Fruit fly (Drosophila melanogaster) whole organism, embryonic: ENCODE measurements around the gene CG7227.

Experiments
- Antp ChIP-seq: fragments of 200-800 bp; sonication (Bioruptor generic); optimal IDR thresholded peaks from 3 replicates; lab custom pipeline; 2016; ENCODE audit warnings: missing biosample characterization, missing genetic modification characterization
- Bdp1 ChIP-seq: fragments of 200-800 bp; sonication (Bioruptor generic); optimal IDR thresholded peaks from 3 replicates; lab custom pipeline; 2016; ENCODE audit warnings: missing biosample characterization, missing genetic modification characterization
- CG11456 ChIP-seq: fragments of 200-800 bp; sonication (Bioruptor generic); IDR thresholded peaks from 3 replicates; pipeline ENCODE4 v1.3.6; 2022; ENCODE audit warnings: missing biosample characterization, missing genetic modification characterization
- CG12071 ChIP-seq: fragments of 200-800 bp; sonication (Bioruptor generic); optimal IDR thresholded peaks from 3 replicates; lab custom pipeline; 2018; ENCODE audit warnings: missing biosample characterization, mild to moderate bottlenecking, missing genetic modification characterization
- CG12942 ChIP-seq: fragments of 200-800 bp; sonication (Bioruptor generic); optimal IDR thresholded peaks from 3 replicates; lab custom pipeline; 2016; ENCODE audit warnings: missing biosample characterization, missing genetic modification characterization
- CG13424 ChIP-seq: fragments of 200-800 bp; sonication (Bioruptor generic); optimal IDR thresholded peaks from 2 replicates; lab custom pipeline; 2019; ENCODE audit warnings: missing biosample characterization, mild to moderate bottlenecking, missing genetic modification characterization, moderate library complexity
- CG14014 ChIP-seq: fragments of 200-800 bp; sonication (Bioruptor generic); IDR thresholded peaks from 2 replicates; pipeline ENCODE4 v1.3.6; 2022; ENCODE audit warnings: missing biosample characterization, missing genetic modification characterization
- CG18011 ChIP-seq: fragments of 200-800 bp; sonication (Bioruptor generic); optimal IDR thresholded peaks from 2 replicates; lab custom pipeline; 2017; ENCODE audit warnings: missing biosample characterization, missing genetic modification characterization, mild to moderate bottlenecking, moderate library complexity, missing genotype
- CG18619 ChIP-seq: fragments of 200-800 bp; sonication (Bioruptor generic); optimal IDR thresholded peaks from 3 replicates; lab custom pipeline; 2017; ENCODE audit warnings: missing biosample characterization, mild to moderate bottlenecking, missing genetic modification characterization
- CG2199 ChIP-seq: fragments of 200-800 bp; sonication (Bioruptor generic); IDR thresholded peaks from 3 replicates; pipeline ENCODE4 v1.3.6; 2022; ENCODE audit warnings: missing biosample characterization, missing genetic modification characterization
- CG30020 ChIP-seq: fragments of 200-800 bp; optimal IDR thresholded peaks from 2 replicates; lab custom pipeline; 2019; ENCODE audit warnings: missing biosample characterization, mild to moderate bottlenecking, missing genetic modification characterization, moderate library complexity
- CG31388 ChIP-seq: fragments of 200-800 bp; sonication (Bioruptor generic); optimal IDR thresholded peaks from 2 replicates; lab custom pipeline; 2016; ENCODE audit warnings: missing biosample characterization, missing genetic modification characterization
- CG32532 ChIP-seq: fragments of 200-800 bp; sonication (Bioruptor generic); IDR thresholded peaks from 2 replicates; pipeline ENCODE4 v1.3.6; 2022; ENCODE audit warnings: missing biosample characterization, missing genetic modification characterization
- CG3407 ChIP-seq: fragments of 200-800 bp; sonication (Bioruptor generic); optimal IDR thresholded peaks from 2 replicates; lab custom pipeline; 2018; ENCODE audit warnings: missing biosample characterization, mild to moderate bottlenecking, missing genetic modification characterization
- CG7271 ChIP-seq: fragments of 200-800 bp; sonication (Bioruptor generic); optimal IDR thresholded peaks from 2 replicates; lab custom pipeline; 2018; ENCODE audit warnings: missing biosample characterization, mild to moderate bottlenecking, missing genetic modification characterization, moderate library complexity
- CG8765 ChIP-seq: fragments of 200-800 bp; sonication (Bioruptor generic); IDR thresholded peaks from 2 replicates; pipeline ENCODE4 v1.3.6; 2022; ENCODE audit warnings: missing biosample characterization, missing genetic modification characterization
- Dfd ChIP-seq, 2 experiments: fragments of >200 bp; optimal IDR thresholded peaks; 2 replicates each; lab custom pipeline; 2017; ENCODE audit warnings: missing biosample characterization in 2 of 2, missing genetic modification characterization in 2 of 2
- Dip3 ChIP-seq: fragments of 200-800 bp; sonication (Bioruptor generic); optimal IDR thresholded peaks from 3 replicates; lab custom pipeline; 2016; ENCODE audit warnings: missing biosample characterization, missing genetic modification characterization
- Hmx ChIP-seq: fragments of 200-800 bp; sonication (Bioruptor generic); optimal IDR thresholded peaks from 2 replicates; lab custom pipeline; 2016; ENCODE audit warnings: missing biosample characterization, missing genetic modification characterization
- Hr78 ChIP-seq, 2 experiments: fragments of 200-800 bp in 1 of 2; fragments of >200 bp in 1 of 2; sonication (Bioruptor generic) in 1 of 2; optimal IDR thresholded peaks; 2 replicates each; lab custom pipeline; 2017 to 2019; ENCODE audit warnings: missing biosample characterization in 2 of 2, missing genetic modification characterization in 2 of 2, mild to moderate bottlenecking in 1 of 2, moderate library complexity in 1 of 2
- Max ChIP-seq: fragments of 200-800 bp; sonication (Bioruptor generic); optimal IDR thresholded peaks from 2 replicates; lab custom pipeline; 2016; ENCODE audit warnings: missing biosample characterization, mild to moderate bottlenecking, missing genetic modification characterization
- NK7.1 ChIP-seq: fragments of 200-800 bp; sonication (Bioruptor generic); optimal IDR thresholded peaks from 3 replicates; lab custom pipeline; 2016; ENCODE audit warnings: missing biosample characterization, missing genetic modification characterization
- Nf-YC ChIP-seq: fragments of 200-800 bp; optimal IDR thresholded peaks from 3 replicates; lab custom pipeline; 2019; ENCODE audit warnings: missing biosample characterization, mild to moderate bottlenecking, missing genetic modification characterization, moderate library complexity
- Optix ChIP-seq: fragments of 200-800 bp; sonication (Bioruptor generic); IDR thresholded peaks from 3 replicates; pipeline ENCODE4 v1.3.6; 2022; ENCODE audit warnings: missing biosample characterization, missing genetic modification characterization
- PHDP ChIP-seq: fragments of 200-800 bp; sonication (Bioruptor generic); optimal IDR thresholded peaks from 3 replicates; lab custom pipeline; 2018; ENCODE audit warnings: missing biosample characterization, mild to moderate bottlenecking, missing genetic modification characterization, moderate library complexity
- Xrp1 ChIP-seq: fragments of 200-800 bp; sonication (Bioruptor generic); IDR thresholded peaks from 2 replicates; pipeline ENCODE4 v1.3.6; 2022; ENCODE audit warnings: missing biosample characterization, missing genetic modification characterization
- ap ChIP-seq: fragments of 200-800 bp; sonication (Bioruptor generic); IDR thresholded peaks from 2 replicates; pipeline ENCODE4 v1.3.6; 2022; ENCODE audit warnings: missing biosample characterization, missing genetic modification characterization
- cas ChIP-seq: fragments of 200-800 bp; sonication (Bioruptor generic); IDR thresholded peaks from 2 replicates; pipeline ENCODE4 v1.3.6; 2022; ENCODE audit warnings: missing biosample characterization, missing genetic modification characterization
- corto ChIP-seq: fragments of 200-800 bp; sonication (Bioruptor generic); optimal IDR thresholded peaks from 2 replicates; lab custom pipeline; 2016; ENCODE audit warnings: missing biosample characterization, mild to moderate bottlenecking, missing genetic modification characterization, moderate library complexity
- dati ChIP-seq: fragments of 200-800 bp; sonication (Bioruptor generic); IDR thresholded peaks from 2 replicates; pipeline ENCODE4 v1.3.6; 2022; ENCODE audit warnings: missing biosample characterization, missing genetic modification characterization
- dm ChIP-seq: fragments of 200-800 bp; sonication (Bioruptor generic); optimal IDR thresholded peaks from 3 replicates; lab custom pipeline; 2016; ENCODE audit warnings: missing biosample characterization, missing genetic modification characterization
- dpn ChIP-seq, 2 experiments: fragments of 200-800 bp; sonication (Bioruptor generic); optimal IDR thresholded peaks; 3 replicates each; lab custom pipeline; 2016; ENCODE audit warnings: missing biosample characterization in 2 of 2, missing genetic modification characterization in 2 of 2
- en ChIP-seq: fragments of 200-800 bp; sonication (Bioruptor generic); optimal IDR thresholded peaks from 2 replicates; lab custom pipeline; 2016; ENCODE audit warnings: missing biosample characterization, missing genetic modification characterization
- fu2 ChIP-seq: fragments of 200-800 bp; sonication (Bioruptor generic); optimal IDR thresholded peaks from 2 replicates; lab custom pipeline; 2016; ENCODE audit warnings: missing biosample characterization, missing genetic modification characterization
- gsb-n ChIP-seq: fragments of 200-800 bp; sonication (Bioruptor generic); optimal IDR thresholded peaks from 3 replicates; lab custom pipeline; 2018; ENCODE audit warnings: missing biosample characterization, mild to moderate bottlenecking, missing genetic modification characterization
- jigr1 ChIP-seq: fragments of 200-800 bp; sonication (Bioruptor generic); IDR thresholded peaks from 3 replicates; pipeline ENCODE4 v1.3.6; 2022; ENCODE audit warnings: missing biosample characterization, missing genetic modification characterization
- klu ChIP-seq: fragments of 200-800 bp; sonication (Bioruptor generic); IDR thresholded peaks from 2 replicates; pipeline ENCODE4 v1.3.6; 2022; ENCODE audit warnings: missing biosample characterization, missing genetic modification characterization
- mld ChIP-seq: fragments of 200-800 bp; sonication (Bioruptor generic); IDR thresholded peaks from 3 replicates; pipeline ENCODE4 v1.3.6; 2022; ENCODE audit warnings: missing biosample characterization, missing genetic modification characterization; ENCODE audit not compliant: partially characterized antibody
- odd ChIP-seq: fragments of 200-800 bp; sonication (Bioruptor generic); optimal IDR thresholded peaks from 2 replicates; lab custom pipeline; 2017; ENCODE audit warnings: missing biosample characterization, mild to moderate bottlenecking, missing genetic modification characterization
- pfk ChIP-seq: fragments of 200-800 bp; sonication (Bioruptor generic); optimal IDR thresholded peaks from 2 replicates; lab custom pipeline; 2018; ENCODE audit warnings: missing biosample characterization, mild to moderate bottlenecking, missing genetic modification characterization, moderate library complexity
- phol ChIP-seq: fragments of 200-800 bp; sonication (Bioruptor generic); optimal IDR thresholded peaks from 3 replicates; lab custom pipeline; 2018; ENCODE audit warnings: missing biosample characterization, mild to moderate bottlenecking, missing genetic modification characterization, moderate library complexity
- pita ChIP-seq: fragments of 200-800 bp; sonication (Bioruptor generic); optimal IDR thresholded peaks from 2 replicates; lab custom pipeline; 2017; ENCODE audit warnings: missing biosample characterization, mild to moderate bottlenecking, missing genetic modification characterization
- prd ChIP-seq, 3 experiments: fragments of >200 bp in 2 of 3; fragments of 200-800 bp in 1 of 3; sonication (Bioruptor generic) in 1 of 3; optimal IDR thresholded peaks in 2 of 3; IDR thresholded peaks in 1 of 3; 2 replicates in 2 of 3; 3 replicates in 1 of 3; pipeline versions ENCODE4 v1.3.6 to Lab custom; 2017 to 2022; ENCODE audit warnings: missing biosample characterization in 1 of 3, missing genetic modification characterization in 1 of 3
- ro ChIP-seq: fragments of 200-800 bp; sonication (Bioruptor generic); IDR thresholded peaks from 2 replicates; pipeline ENCODE4 v1.3.6; 2022; ENCODE audit warnings: missing biosample characterization, missing genetic modification characterization
- tin ChIP-seq: fragments of 200-800 bp; sonication (Bioruptor generic); optimal IDR thresholded peaks from 3 replicates; lab custom pipeline; 2016; ENCODE audit warnings: missing biosample characterization, missing genetic modification characterization
- twi ChIP-seq: fragments of 200-800 bp; optimal IDR thresholded peaks from 2 replicates; lab custom pipeline; 2019; ENCODE audit warnings: missing biosample characterization, mild to moderate bottlenecking, missing genetic modification characterization, moderate library complexity
- wdn ChIP-seq: fragments of 200-800 bp; sonication (Bioruptor generic); IDR thresholded peaks from 2 replicates; pipeline ENCODE4 v1.3.6; 2022; ENCODE audit warnings: missing biosample characterization, missing genetic modification characterization
- wek ChIP-seq: fragments of 200-800 bp; sonication (Bioruptor generic); optimal IDR thresholded peaks from 3 replicates; lab custom pipeline; 2018; ENCODE audit warnings: missing biosample characterization, mild to moderate bottlenecking, missing genetic modification characterization, moderate library complexity

CG7227 gene

DNA sequence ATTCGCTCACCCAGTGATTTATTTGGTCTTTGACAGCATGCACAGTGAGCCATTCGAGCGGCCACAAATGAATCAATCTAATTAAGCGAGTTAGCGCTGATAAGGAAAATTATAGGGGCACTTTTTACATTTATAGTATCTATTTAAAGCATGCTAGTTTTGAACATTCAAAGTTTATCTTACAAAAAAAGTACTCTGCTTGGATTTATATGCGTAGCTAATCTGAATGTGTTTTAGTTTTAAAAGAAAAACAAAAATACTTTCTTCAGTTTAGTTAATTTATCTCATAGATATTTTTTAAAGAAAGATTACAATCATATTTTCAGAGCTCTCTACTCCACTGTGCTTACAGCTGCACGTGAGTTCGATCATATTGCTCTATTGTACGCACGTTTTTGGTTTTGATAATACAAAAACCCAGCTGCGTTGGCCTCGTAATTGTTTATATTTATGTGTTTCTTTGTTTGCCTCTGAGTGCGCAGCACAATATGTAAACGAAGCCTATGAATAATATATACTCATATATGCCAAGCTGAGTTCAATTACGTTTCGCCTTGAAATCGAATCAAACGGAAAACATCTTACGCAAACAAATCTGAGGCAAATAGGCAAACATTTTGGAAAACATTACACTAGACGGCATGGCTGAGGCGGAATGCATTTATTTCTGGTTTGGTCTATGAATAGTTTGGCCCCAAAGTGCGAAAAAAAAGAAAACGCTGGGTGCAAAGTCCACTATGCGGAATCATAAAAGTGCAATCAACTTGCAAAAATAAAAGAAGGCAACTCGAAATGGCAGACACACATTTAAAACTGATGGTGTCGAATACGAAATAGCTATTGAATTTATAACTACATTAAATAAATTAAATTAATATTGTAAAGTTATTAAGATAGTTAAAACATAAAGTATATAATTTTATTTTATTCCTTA is 4.0 kb upstream of the CG7227 start (continued):
- TF ChIP-seq phol (tag; lab: Kevin White, UChicago) (peak; percentile 90), ap (GFP tag; lab: Robert Waterston, UW) (peak; percentile 69), cas (GFP tag; lab: Robert Waterston, UW) (0 out of 2 replicates have a peak, but pooled peaks have one; percentile 27), Hr78 (GFP tag; optimal IDR thresholded peaks at IDR 0.05; lab: Kevin White, UChicago) (peak in 1 of 2 experiments; percentile 54), CG12942 (peak; percentile 75), CG18011 (GFP tag; lab: Kevin White, UChicago) (peak; percentile 60), dpn (GFP tag; optimal IDR thresholded peaks at IDR 0.05; lab: Kevin White, UChicago) (peak; percentile 84 to 85), fu2 (GFP tag; lab: Kevin White, UChicago) (peak; percentile 73), CG13424 (peak; percentile 89), Xrp1 (GFP tag; lab: Robert Waterston, UW) (peak; percentile 87), CG8765 (GFP tag; lab: Robert Waterston, UW) (no peak), Optix (GFP tag; lab: Robert Waterston, UW) (peak; percentile 60; the same call in 1 of the 3 replicates), Nf-YC (tag; lab: Kevin White, UChicago) (peak; percentile 85), CG32532 (GFP tag; lab: Robert Waterston, UW) (peak; percentile 85), PHDP (peak; percentile 81), Dip3 (GFP tag; lab: Kevin White, UChicago) (peak; percentile 66), CG30020 (tag; lab: Kevin White, UChicago) (peak; percentile 58), NK7.1 (GFP tag; lab: Kevin White, UChicago) (peak; percentile 65), dati (peak; percentile 45; the same call in 1 of the 2 replicates), mld (GFP tag; lab: Robert Waterston, UW) (no peak), jigr1 (peak; percentile 41; the same call in 1 of the 3 replicates), CG7271 (tag; lab: Kevin White, UChicago) (no peak), gsb-n (tag; lab: Kevin White, UChicago) (peak; percentile 78), Bdp1 (peak; percentile 81), CG12071 (GFP tag; lab: Kevin White, UChicago) (peak; percentile 7), CG14014 (GFP tag; lab: Robert Waterston, UW) (peak; percentile 78), wek (GFP tag; lab: Kevin White, UChicago) (peak; percentile 1), pfk (no peak), CG3407 (GFP tag; lab: Kevin White, UChicago) (peak; percentile 71), CG11456 (GFP tag; lab: Robert Waterston, UW) (peak; percentile 77), klu (GFP tag; lab: Robert Waterston, UW) (peak; percentile 79), Antp (GFP tag; lab: Kevin White, UChicago) (peak; percentile 78), twi (tag; lab: Kevin White, UChicago) (peak; percentile 70), Max (GFP tag; lab: Kevin White, UChicago) (peak; percentile 87), corto (peak; percentile 40), CG2199 (peak; percentile 28; the same call in 2 of the 3 replicates), wdn (GFP tag; lab: Robert Waterston, UW) (peak; percentile 79), en (GFP tag; lab: Kevin White, UChicago) (peak; percentile 35), dm (GFP tag; lab: Kevin White, UChicago) (peak; percentile 65), odd (GFP tag; lab: Kevin White, UChicago) (peak; percentile 84), CG31388 (GFP tag; lab: Kevin White, UChicago) (peak; percentile 57), Hmx (GFP tag; lab: Kevin White, UChicago) (peak; percentile 62), tin (GFP tag; lab: Kevin White, UChicago) (peak; percentile 89), prd (optimal IDR thresholded peaks at IDR 0.05; lab: Kevin White, UChicago) (no peak), prd (GFP tag; IDR thresholded peaks at IDR 0.05; lab: Robert Waterston, UW) (peak; percentile 85), Dfd (GFP tag; optimal IDR thresholded peaks at IDR 0.05; lab: Kevin White, UChicago) (no peak), ro (GFP tag; lab: Robert Waterston, UW) (0 out of 2 replicates have a peak, but pooled peaks have one; percentile 39), pita (GFP tag; lab: Kevin White, UChicago) (no peak), CG18619 (GFP tag; lab: Kevin White, UChicago) (peak; percentile 88)
